Worm (Caenorhabditis elegans): ENCODE measurements around the gene F22F4.5.

DNA sequence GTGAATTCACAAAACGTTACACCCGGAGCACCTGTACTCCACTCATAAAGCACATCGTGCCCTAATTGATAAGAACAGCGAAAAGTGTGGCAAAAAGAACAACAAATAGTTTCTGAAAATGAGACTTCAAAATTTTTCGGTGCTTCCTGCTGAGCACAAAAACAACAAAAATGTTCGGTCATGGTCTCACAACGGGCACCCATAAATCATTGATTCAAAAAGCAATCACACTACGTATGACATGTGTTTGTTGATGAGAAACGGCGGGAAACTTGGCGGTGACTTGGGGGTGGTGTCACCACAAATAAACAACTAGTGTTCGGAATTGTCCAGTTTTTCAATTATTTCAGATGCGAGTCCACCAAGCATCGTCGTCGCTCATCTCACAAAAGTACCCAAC is 31.8 kb downstream of the F22F4.5 start:
- no peak for TF ChIP-seq ref-1 (GFP tag; conservative IDR thresholded peaks at IDR 0.05)
- no peak for TF ChIP-seq flt-1 (GFP tag; IDR thresholded peaks at IDR 0.05)
- no peak for TF ChIP-seq ztf-29 (GFP tag; IDR thresholded peaks at IDR 0.05)
- TF ChIP-seq cog-1 (tag; optimal IDR thresholded peaks at IDR 0.05): no peak
- TF ChIP-seq tab-1 (GFP tag; IDR thresholded peaks at IDR 0.05): no peak
- no peak for TF ChIP-seq ztf-23 (GFP tag; IDR thresholded peaks at IDR 0.05)
- TF ChIP-seq T22C8.4 (GFP tag; IDR thresholded peaks at IDR 0.05): no peak
